Fruit fly (Drosophila melanogaster) whole organism, embryonic: ENCODE data around the gene drongo.
A peak's percentile ranks its signal among the peaks of the same experiment; 100 is the strongest.

Experiments
- ATbp ChIP-seq: fragments of 200-800 bp; sonication (Bioruptor generic); optimal IDR thresholded peaks from 2 replicates; lab custom pipeline; 2017; ENCODE audit warnings: missing biosample characterization, mild to moderate bottlenecking, missing genetic modification characterization, missing genetic modification reagents
- Antp ChIP-seq: fragments of 200-800 bp; sonication (Bioruptor generic); optimal IDR thresholded peaks from 3 replicates; lab custom pipeline; 2016; ENCODE audit warnings: missing biosample characterization, missing genetic modification characterization
- Atf6 ChIP-seq: fragments of 200-800 bp; sonication (Bioruptor generic); IDR thresholded peaks from 2 replicates; pipeline ENCODE4 v1.3.6; 2022; ENCODE audit warnings: missing biosample characterization, missing genetic modification characterization
- B-H1 ChIP-seq: fragments of 200-800 bp; sonication (Bioruptor generic); IDR thresholded peaks from 3 replicates; pipeline ENCODE4 v1.3.6; 2022; ENCODE audit warnings: missing biosample characterization, missing genetic modification characterization
- CG10366 ChIP-seq: fragments of 200-800 bp; sonication (Bioruptor generic); IDR thresholded peaks from 2 replicates; pipeline ENCODE4 v1.3.6; 2022; ENCODE audit warnings: missing biosample characterization, missing genetic modification characterization
- CG10654 ChIP-seq: fragments of 200-800 bp; sonication (Bioruptor generic); optimal IDR thresholded peaks from 2 replicates; lab custom pipeline; 2016; ENCODE audit warnings: missing biosample characterization, missing genetic modification characterization
- CG12391 ChIP-seq: fragments of 200-800 bp; sonication (Bioruptor generic); optimal IDR thresholded peaks from 3 replicates; lab custom pipeline; 2018; ENCODE audit warnings: missing biosample characterization, mild to moderate bottlenecking, missing genetic modification characterization, moderate library complexity
- CG17359 ChIP-seq: fragments of 200-800 bp; sonication (Bioruptor generic); optimal IDR thresholded peaks from 3 replicates; lab custom pipeline; 2018; ENCODE audit warnings: missing biosample characterization, mild to moderate bottlenecking, missing genetic modification characterization, moderate library complexity
- CG1792 ChIP-seq: fragments of 200-800 bp; sonication (Bioruptor generic); optimal IDR thresholded peaks from 2 replicates; lab custom pipeline; 2016; ENCODE audit warnings: missing biosample characterization, missing genetic modification characterization
- CG18599 ChIP-seq: fragments of 200-800 bp; sonication (Bioruptor generic); optimal IDR thresholded peaks from 3 replicates; lab custom pipeline; 2017; ENCODE audit warnings: missing biosample characterization, missing genetic modification characterization, mild to moderate bottlenecking, moderate library complexity, missing genetic modification reagents
- CG2678 ChIP-seq: fragments of 200-800 bp; sonication (Bioruptor generic); optimal IDR thresholded peaks from 3 replicates; lab custom pipeline; 2019; ENCODE audit warnings: missing biosample characterization, mild to moderate bottlenecking, missing genetic modification characterization, moderate library complexity
- CG2889 ChIP-seq: fragments of 200-800 bp; sonication (Bioruptor generic); IDR thresholded peaks from 3 replicates; pipeline ENCODE4 v1.3.6; 2022; ENCODE audit warnings: missing biosample characterization, missing genetic modification characterization
- CG31365 ChIP-seq: fragments of 200-800 bp; sonication (Bioruptor generic); optimal IDR thresholded peaks from 2 replicates; lab custom pipeline; 2018; ENCODE audit warnings: missing biosample characterization, mild to moderate bottlenecking, missing genetic modification characterization
- CG3281 ChIP-seq: fragments of 200-800 bp; sonication (Bioruptor generic); optimal IDR thresholded peaks from 3 replicates; lab custom pipeline; 2017; ENCODE audit warnings: missing biosample characterization, mild to moderate bottlenecking, missing genetic modification characterization
- CG34224 ChIP-seq: fragments of 200-800 bp; sonication (Bioruptor generic); IDR thresholded peaks from 3 replicates; pipeline ENCODE4 v1.3.6; 2022; ENCODE audit warnings: missing biosample characterization, missing genetic modification characterization; ENCODE audit not compliant: partially characterized antibody
- CG6175 ChIP-seq: fragments of 200-800 bp; sonication (Bioruptor generic); IDR thresholded peaks from 3 replicates; pipeline ENCODE4 v1.3.6; 2022; ENCODE audit warnings: missing biosample characterization, missing genetic modification characterization
- CG8478 ChIP-seq: fragments of >200 bp; optimal IDR thresholded peaks from 2 replicates; lab custom pipeline; 2018
- Gug ChIP-seq: fragments of 200-800 bp; sonication (Bioruptor generic); IDR thresholded peaks from 4 replicates; pipeline ENCODE4 v1.3.6; 2022; ENCODE audit warnings: missing biosample characterization, missing genetic modification characterization
- Hmr ChIP-seq: fragments of 200-800 bp; sonication (Bioruptor generic); optimal IDR thresholded peaks from 3 replicates; lab custom pipeline; 2017; ENCODE audit warnings: mild to moderate bottlenecking, missing biosample characterization, missing genetic modification reagents, missing genetic modification characterization
- Hr51 ChIP-seq, 2 experiments: fragments of 200-800 bp; sonication (Bioruptor generic); optimal IDR thresholded peaks; 2 replicates in 1 of 2; 3 replicates in 1 of 2; lab custom pipeline; 2016 to 2018; ENCODE audit warnings: missing biosample characterization in 2 of 2, missing genetic modification characterization in 2 of 2, mild to moderate bottlenecking in 1 of 2, moderate library complexity in 1 of 2
- MTF-1 ChIP-seq: fragments of 200-800 bp; sonication (Bioruptor generic); optimal IDR thresholded peaks from 2 replicates; lab custom pipeline; 2018; ENCODE audit warnings: missing biosample characterization, mild to moderate bottlenecking, missing genetic modification characterization, borderline replicate concordance
- Mrtf ChIP-seq: fragments of 200-800 bp; sonication (Bioruptor generic); IDR thresholded peaks from 3 replicates; pipeline ENCODE4 v1.3.6; 2022; ENCODE audit warnings: missing biosample characterization, missing genetic modification characterization
- NfI ChIP-seq: fragments of 200-800 bp; sonication (Bioruptor generic); optimal IDR thresholded peaks from 3 replicates; lab custom pipeline; 2018; ENCODE audit warnings: missing biosample characterization, mild to moderate bottlenecking, missing genetic modification characterization, moderate library complexity
- Poxn ChIP-seq: fragments of 200-800 bp; sonication (Bioruptor generic); IDR thresholded peaks from 2 replicates; pipeline ENCODE4 v1.3.6; 2022; ENCODE audit warnings: missing biosample characterization, missing genetic modification characterization
- Rfx ChIP-seq: fragments of 200-800 bp; sonication (Bioruptor generic); IDR thresholded peaks from 2 replicates; pipeline ENCODE4 v1.3.6; 2022; ENCODE audit warnings: missing biosample characterization, missing genetic modification characterization
- Six4 ChIP-seq: fragments of 200-800 bp; sonication (Bioruptor generic); optimal IDR thresholded peaks from 2 replicates; lab custom pipeline; 2016; ENCODE audit warnings: missing biosample characterization, missing genetic modification characterization
- Sox102F ChIP-seq: fragments of 200-800 bp; sonication (Bioruptor generic); optimal IDR thresholded peaks from 2 replicates; lab custom pipeline; 2018; ENCODE audit warnings: missing biosample characterization, mild to moderate bottlenecking, missing genetic modification characterization, moderate library complexity
- abd-A ChIP-seq: fragments of 200-800 bp; sonication (Bioruptor generic); optimal IDR thresholded peaks from 3 replicates; lab custom pipeline; 2019; ENCODE audit warnings: missing biosample characterization, mild to moderate bottlenecking, missing genetic modification characterization, moderate library complexity
- bab2 ChIP-seq: fragments of 200-800 bp; sonication (Bioruptor generic); optimal IDR thresholded peaks from 2 replicates; lab custom pipeline; 2016; ENCODE audit warnings: missing biosample characterization, missing genetic modification characterization
- bsh ChIP-seq, 2 experiments: fragments of 200-800 bp; sonication (Bioruptor generic); optimal IDR thresholded peaks; 2 replicates each; lab custom pipeline; 2017 to 2018; ENCODE audit warnings: mild to moderate bottlenecking in 2 of 2, missing biosample characterization in 2 of 2, missing genetic modification characterization in 2 of 2, moderate library complexity in 1 of 2
- dmrt99B ChIP-seq: fragments of 200-800 bp; sonication (Bioruptor generic); optimal IDR thresholded peaks from 2 replicates; lab custom pipeline; 2018; ENCODE audit warnings: missing biosample characterization, mild to moderate bottlenecking, missing genetic modification characterization, moderate library complexity
- dpn ChIP-seq, 2 experiments: fragments of 200-800 bp; sonication (Bioruptor generic); optimal IDR thresholded peaks; 3 replicates each; lab custom pipeline; 2016; ENCODE audit warnings: missing biosample characterization in 2 of 2, missing genetic modification characterization in 2 of 2
- ems ChIP-seq: fragments of 200-800 bp; sonication (Bioruptor generic); optimal IDR thresholded peaks from 3 replicates; lab custom pipeline; 2016; ENCODE audit warnings: missing biosample characterization, missing genetic modification characterization
- fd96Cb ChIP-seq: fragments of 200-800 bp; sonication (Bioruptor generic); optimal IDR thresholded peaks from 2 replicates; lab custom pipeline; 2018; ENCODE audit warnings: missing biosample characterization, mild to moderate bottlenecking, missing genetic modification characterization, moderate library complexity
- grau ChIP-seq: fragments of 200-800 bp; optimal IDR thresholded peaks from 3 replicates; lab custom pipeline; 2019; ENCODE audit warnings: missing biosample characterization, mild to moderate bottlenecking, missing genetic modification characterization, moderate library complexity
- gsb ChIP-seq: fragments of 200-800 bp; sonication (Bioruptor generic); IDR thresholded peaks from 2 replicates; pipeline ENCODE4 v1.3.6; 2022; ENCODE audit warnings: missing biosample characterization, missing genetic modification characterization
- ind ChIP-seq: fragments of 200-800 bp; sonication (Bioruptor generic); optimal IDR thresholded peaks from 3 replicates; lab custom pipeline; 2016; ENCODE audit warnings: missing biosample characterization, missing genetic modification characterization
- kah ChIP-seq: fragments of 200-800 bp; sonication (Bioruptor generic); optimal IDR thresholded peaks from 2 replicates; lab custom pipeline; 2018; ENCODE audit warnings: missing biosample characterization, mild to moderate bottlenecking, missing genetic modification characterization
- lmd ChIP-seq: fragments of 200-800 bp; sonication (Bioruptor generic); IDR thresholded peaks from 2 replicates; pipeline ENCODE4 v1.3.6; 2022; ENCODE audit warnings: missing biosample characterization, missing genetic modification characterization
- mam ChIP-seq: fragments of 200-800 bp; sonication (Bioruptor generic); optimal IDR thresholded peaks from 3 replicates; lab custom pipeline; 2016; ENCODE audit warnings: missing biosample characterization, missing genetic modification characterization
- pfk ChIP-seq: fragments of 200-800 bp; sonication (Bioruptor generic); optimal IDR thresholded peaks from 2 replicates; lab custom pipeline; 2018; ENCODE audit warnings: missing biosample characterization, mild to moderate bottlenecking, missing genetic modification characterization, moderate library complexity
- prd ChIP-seq, 3 experiments: fragments of >200 bp in 2 of 3; fragments of 200-800 bp in 1 of 3; sonication (Bioruptor generic) in 1 of 3; optimal IDR thresholded peaks in 2 of 3; IDR thresholded peaks in 1 of 3; 2 replicates in 2 of 3; 3 replicates in 1 of 3; pipeline versions ENCODE4 v1.3.6 to Lab custom; 2017 to 2022; ENCODE audit warnings: missing biosample characterization in 1 of 3, missing genetic modification characterization in 1 of 3
- psq ChIP-seq: fragments of 200-800 bp; sonication (Bioruptor generic); optimal IDR thresholded peaks from 2 replicates; lab custom pipeline; 2017; ENCODE audit warnings: missing biosample characterization, missing genetic modification characterization
- ranshi ChIP-seq: fragments of 200-800 bp; sonication (Bioruptor generic); IDR thresholded peaks from 2 replicates; pipeline ENCODE4 v1.3.6; 2022; ENCODE audit warnings: missing biosample characterization, missing genetic modification characterization
- row ChIP-seq: fragments of 200-800 bp; sonication (Bioruptor generic); IDR thresholded peaks from 3 replicates; pipeline ENCODE4 v1.3.6; 2022; ENCODE audit warnings: missing biosample characterization, missing genetic modification characterization
- sens ChIP-seq: fragments of 200-800 bp; sonication (Bioruptor generic); peaks from one replicate; lab custom pipeline; 2016; ENCODE audit warnings: missing biosample characterization, missing genetic modification characterization
- sr ChIP-seq: fragments of 200-800 bp; sonication (Bioruptor generic); IDR thresholded peaks from 3 replicates; pipeline ENCODE4 v1.3.6; 2022; ENCODE audit warnings: missing biosample characterization, missing genetic modification characterization
- tgo ChIP-seq: fragments of 200-800 bp; sonication (Bioruptor generic); IDR thresholded peaks from 3 replicates; pipeline ENCODE4 v1.3.6; 2022; ENCODE audit warnings: missing biosample characterization, missing genetic modification characterization
- vvl ChIP-seq: fragments of 200-800 bp; sonication (Bioruptor generic); IDR thresholded peaks from 2 replicates; pipeline ENCODE4 v1.3.6; 2022; ENCODE audit warnings: missing biosample characterization, missing genetic modification characterization
- zfh2 ChIP-seq: fragments of 200-800 bp; sonication (Bioruptor generic); optimal IDR thresholded peaks from 2 replicates; lab custom pipeline; 2016; ENCODE audit warnings: missing biosample characterization, missing genetic modification characterization

Gene drongo

dm6 chr2L:886743-887142 is 35.9 kb upstream of the drongo start (continued):
- TF ChIP-seq bsh (GFP tag; optimal IDR thresholded peaks at IDR 0.05; lab: Kevin White, UChicago): peak in 1 of 2 experiments; percentile 17
- no peak for TF ChIP-seq bab2
- TF ChIP-seq CG18599 (GFP tag; lab: Kevin White, UChicago): peak; percentile 62
- no peak for TF ChIP-seq CG31365 (tag; lab: Kevin White, UChicago)
- TF ChIP-seq CG2889 (GFP tag; lab: Robert Waterston, UW): 0 out of 3 replicates have a peak, but pooled peaks have one; percentile 20
- peak; percentile 7 for TF ChIP-seq ATbp (GFP tag; lab: Kevin White, UChicago)
- peak; percentile 19 for TF ChIP-seq CG3281 (GFP tag; lab: Kevin White, UChicago)
- TF ChIP-seq psq (GFP tag; lab: Kevin White, UChicago): no peak
- no peak for TF ChIP-seq ems
- peak; percentile 20 for TF ChIP-seq NfI
- peak; percentile 16 for TF ChIP-seq fd96Cb (tag; lab: Kevin White, UChicago)
- TF ChIP-seq CG12391 (tag; lab: Kevin White, UChicago): peak; percentile 14
- TF ChIP-seq CG8478: no peak
- peak; percentile 23; the same call in 1 of the 2 replicates for TF ChIP-seq lmd (GFP tag; lab: Robert Waterston, UW)
- peak; percentile 55 for TF ChIP-seq Hmr
- no peak for TF ChIP-seq pfk (GFP tag; lab: Kevin White, UChicago)
- peak in 1 of 2 experiments; percentile 1 for TF ChIP-seq Hr51 (GFP tag; optimal IDR thresholded peaks at IDR 0.05; lab: Kevin White, UChicago)
- peak; percentile 46 for TF ChIP-seq abd-A
- TF ChIP-seq CG2678 (tag; lab: Kevin White, UChicago): peak; percentile 54
- TF ChIP-seq CG6175 (GFP tag; lab: Robert Waterston, UW): no peak
- peak; percentile 34 for TF ChIP-seq mam (GFP tag; lab: Kevin White, UChicago)
- TF ChIP-seq Gug: no peak
- peak; percentile 29 for TF ChIP-seq ind (GFP tag; lab: Kevin White, UChicago)
- no peak for TF ChIP-seq Six4 (GFP tag; lab: Kevin White, UChicago)
- no peak for TF ChIP-seq CG1792
- TF ChIP-seq dpn (GFP tag; optimal IDR thresholded peaks at IDR 0.05; lab: Kevin White, UChicago): peak in 1 of 2 experiments; percentile 8
- TF ChIP-seq Poxn: no peak
- peak; percentile 15; the same call in 1 of the 2 replicates for TF ChIP-seq ranshi (GFP tag; lab: Robert Waterston, UW)
- no peak for TF ChIP-seq CG10366 (GFP tag; lab: Robert Waterston, UW)
- no peak for TF ChIP-seq sr
- no peak for TF ChIP-seq zfh2 (GFP tag; lab: Kevin White, UChicago)
- peak; percentile 4 for TF ChIP-seq Antp (GFP tag; lab: Kevin White, UChicago)
- no peak for TF ChIP-seq B-H1 (GFP tag; lab: Robert Waterston, UW)
- no peak for TF ChIP-seq CG10654 (GFP tag; lab: Kevin White, UChicago)
- TF ChIP-seq sens (GFP tag; lab: Kevin White, UChicago): peak; percentile 55
- TF ChIP-seq Mrtf: no peak
- TF ChIP-seq kah: no peak
- peak; percentile 37; the same call in 1 of the 2 replicates for TF ChIP-seq Atf6 (GFP tag; lab: Robert Waterston, UW)
- TF ChIP-seq dmrt99B: peak; percentile 54
- TF ChIP-seq CG34224 (GFP tag; lab: Robert Waterston, UW): no peak
- TF ChIP-seq Sox102F (GFP tag; lab: Kevin White, UChicago): peak; percentile 42
- peak; percentile 54; the same call in 2 of the 3 replicates for TF ChIP-seq row (GFP tag; lab: Robert Waterston, UW)
- TF ChIP-seq prd (optimal IDR thresholded peaks at IDR 0.05; lab: Kevin White, UChicago): no peak
- peak; percentile 27; the same call in 1 of the 3 replicates for TF ChIP-seq prd (GFP tag; IDR thresholded peaks at IDR 0.05; lab: Robert Waterston, UW)
- TF ChIP-seq CG17359 (tag; lab: Kevin White, UChicago): peak; percentile 47
- peak; percentile 42; the same call in 1 of the 2 replicates for TF ChIP-seq Rfx (GFP tag; lab: Robert Waterston, UW)
- TF ChIP-seq vvl (GFP tag; lab: Robert Waterston, UW): 0 out of 2 replicates have a peak, but pooled peaks have one; percentile 20
- TF ChIP-seq MTF-1 (GFP tag; lab: Kevin White, UChicago): no peak
- peak; percentile 11 for TF ChIP-seq grau
- no peak for TF ChIP-seq gsb (GFP tag; lab: Robert Waterston, UW)
- TF ChIP-seq tgo: peak; percentile 34; the same call in 2 of the 3 replicates
